Worm (Caenorhabditis elegans) whole organism, L2 larva: ENCODE measurements around the gene myo-2.

Source experiments
- C34F6.9 ChIP-seq: fragments of 150-350 bp; optimal IDR thresholded peaks from 2 replicates; lab custom pipeline; 2014; ENCODE audit warnings: missing biosample characterization, missing genetic modification characterization
- F13H6.1 ChIP-seq: sonication (generic microtip); optimal IDR thresholded peaks from 2 replicates; lab custom pipeline; 2016; ENCODE audit warnings: missing genetic modification characterization, missing compliant biosample characterization
- Y55F3AM.14 ChIP-seq: fragments of 200-800 bp; sonication (Bioruptor generic); optimal IDR thresholded peaks from 2 replicates; lab custom pipeline; 2018; ENCODE audit warnings: mild to moderate bottlenecking, missing genetic modification characterization, missing compliant biosample characterization
- ZK546.5 ChIP-seq: sonication (generic microtip); optimal IDR thresholded peaks from 2 replicates; lab custom pipeline; 2017; ENCODE audit warnings: missing biosample characterization, missing genetic modification characterization
- alr-1 ChIP-seq: fragments of 150-350 bp; optimal IDR thresholded peaks from 2 replicates; lab custom pipeline; 2014; ENCODE audit warnings: missing biosample characterization, missing genetic modification characterization
- aly-2 ChIP-seq: fragments of 150-350 bp; optimal IDR thresholded peaks from 2 replicates; lab custom pipeline; 2014; ENCODE audit warnings: missing biosample characterization, missing genetic modification characterization
- ama-1 ChIP-seq: fragments of 150-350 bp; optimal IDR thresholded peaks from 2 replicates; lab custom pipeline; 2018; ENCODE audit warnings: inconsistent platforms
- blmp-1 ChIP-seq: sonication (generic microtip); optimal IDR thresholded peaks from 2 replicates; lab custom pipeline; 2017; ENCODE audit warnings: missing genetic modification characterization, mild to moderate bottlenecking, missing compliant biosample characterization, antibody characterized with exemption, moderate library complexity; ENCODE audit not compliant: insufficient read depth
- ceh-82 ChIP-seq: fragments of 150-350 bp; optimal IDR thresholded peaks from 2 replicates; lab custom pipeline; 2014; ENCODE audit warnings: missing biosample characterization, missing genetic modification characterization
- crh-2 ChIP-seq: sonication (generic microtip); optimal IDR thresholded peaks from 2 replicates; lab custom pipeline; 2017; ENCODE audit warnings: missing biosample characterization, missing genetic modification characterization
- dmd-4 ChIP-seq: sonication (generic microtip); optimal IDR thresholded peaks from 2 replicates; lab custom pipeline; 2017; ENCODE audit warnings: missing biosample characterization, missing genetic modification characterization
- egl-27 ChIP-seq: sonication (generic microtip); optimal IDR thresholded peaks from 3 replicates; lab custom pipeline; 2017; ENCODE audit warnings: missing biosample characterization, missing genetic modification reagents, missing genetic modification characterization
- elt-1 ChIP-seq: fragments of 150-350 bp; optimal IDR thresholded peaks from 2 replicates; lab custom pipeline; 2014; ENCODE audit warnings: missing biosample characterization, missing genetic modification characterization
- elt-3 ChIP-seq: sonication (generic microtip); optimal IDR thresholded peaks from 2 replicates; lab custom pipeline; 2017; ENCODE audit warnings: missing biosample characterization, missing genetic modification characterization
- fos-1 ChIP-seq: fragments of 150-350 bp; optimal IDR thresholded peaks from 2 replicates; lab custom pipeline; 2014; ENCODE audit warnings: missing biosample characterization, missing genetic modification characterization
- gmeb-1 ChIP-seq: fragments of 150-350 bp; optimal IDR thresholded peaks from 2 replicates; lab custom pipeline; 2014; ENCODE audit warnings: missing biosample characterization, missing genetic modification characterization
- lin-11 ChIP-seq: fragments of 150-350 bp; sonication (generic microtip); optimal IDR thresholded peaks from 2 replicates; lab custom pipeline; 2014; ENCODE audit warnings: missing biosample characterization, missing genetic modification characterization, inconsistent platforms, mixed read lengths
- lin-13 ChIP-seq: fragments of 150-350 bp; optimal IDR thresholded peaks from 2 replicates; lab custom pipeline; 2014; ENCODE audit warnings: missing biosample characterization, missing genetic modification reagents, missing genetic modification characterization
- lin-39 ChIP-seq: fragments of 150-350 bp; optimal IDR thresholded peaks from 2 replicates; lab custom pipeline; 2014; ENCODE audit warnings: missing biosample characterization, missing genetic modification reagents, missing genetic modification characterization
- lsy-2 ChIP-seq, 2 experiments: fragments of 150-350 bp in 1 of 2; sonication (generic microtip) in 1 of 2; optimal IDR thresholded peaks; 2 replicates each; lab custom pipeline; 2014 to 2017; ENCODE audit warnings: missing biosample characterization in 2 of 2, missing genetic modification characterization in 2 of 2
- mab-5 ChIP-seq: fragments of 150-350 bp; optimal IDR thresholded peaks from 2 replicates; lab custom pipeline; 2014; ENCODE audit warnings: missing biosample characterization, missing genetic modification characterization
- mbf-1 ChIP-seq: sonication (generic microtip); optimal IDR thresholded peaks from 2 replicates; lab custom pipeline; 2017; ENCODE audit warnings: missing biosample characterization, missing genetic modification characterization
- mdl-1 ChIP-seq, 2 experiments: fragments of 150-350 bp in 1 of 2; sonication (generic microtip) in 1 of 2; optimal IDR thresholded peaks; 2 replicates each; lab custom pipeline; 2017; ENCODE audit warnings: missing biosample characterization in 2 of 2, missing genetic modification characterization in 2 of 2
- nhr-10 ChIP-seq: sonication (generic microtip); optimal IDR thresholded peaks from 2 replicates; lab custom pipeline; 2017; ENCODE audit warnings: missing biosample characterization, missing genetic modification characterization
- nhr-12 ChIP-seq: fragments of 150-350 bp; optimal IDR thresholded peaks from 2 replicates; lab custom pipeline; 2014; ENCODE audit warnings: missing biosample characterization, missing genetic modification characterization
- nhr-129 ChIP-seq: fragments of 150-350 bp; optimal IDR thresholded peaks from 2 replicates; lab custom pipeline; 2014; ENCODE audit warnings: missing biosample characterization, missing genetic modification characterization
- nhr-21 ChIP-seq: fragments of 150-350 bp; optimal IDR thresholded peaks from 2 replicates; lab custom pipeline; 2014; ENCODE audit warnings: missing biosample characterization, missing genetic modification characterization
- nhr-237 ChIP-seq: fragments of 150-350 bp; optimal IDR thresholded peaks from 2 replicates; lab custom pipeline; 2014; ENCODE audit warnings: missing biosample characterization, missing genetic modification characterization
- nhr-25 ChIP-seq: fragments of 150-350 bp; sonication (generic microtip); optimal IDR thresholded peaks from 3 replicates; lab custom pipeline; 2014; ENCODE audit warnings: missing biosample characterization, missing genetic modification characterization
- nhr-6 ChIP-seq: fragments of 150-350 bp; optimal IDR thresholded peaks from 2 replicates; lab custom pipeline; 2014; ENCODE audit warnings: missing biosample characterization, missing genetic modification characterization
- nhr-77 ChIP-seq: fragments of 150-350 bp; optimal IDR thresholded peaks from 2 replicates; lab custom pipeline; 2014; ENCODE audit warnings: missing biosample characterization, missing genetic modification characterization
- peb-1 ChIP-seq: fragments of 150-350 bp; optimal IDR thresholded peaks from 2 replicates; lab custom pipeline; 2014; ENCODE audit warnings: missing biosample characterization, missing genetic modification characterization
- sem-4 ChIP-seq: fragments of 150-350 bp; optimal IDR thresholded peaks from 2 replicates; lab custom pipeline; 2014; ENCODE audit warnings: missing biosample characterization, missing genetic modification reagents, missing genetic modification characterization
- skn-1 ChIP-seq: sonication (generic microtip); optimal IDR thresholded peaks from 2 replicates; lab custom pipeline; 2017; ENCODE audit warnings: missing biosample characterization, missing genetic modification characterization
- sma-3 ChIP-seq: sonication (generic microtip); optimal IDR thresholded peaks from 2 replicates; lab custom pipeline; 2016; ENCODE audit warnings: missing genetic modification reagents, missing genetic modification characterization, missing compliant biosample characterization
- sma-9 ChIP-seq, 2 experiments: fragments of 150-350 bp in 1 of 2; sonication (generic microtip) in 1 of 2; optimal IDR thresholded peaks; 2 replicates each; lab custom pipeline; 2014 to 2016; ENCODE audit warnings: missing genetic modification characterization in 2 of 2, mild to moderate bottlenecking in 1 of 2, missing biosample characterization in 1 of 2, missing compliant biosample characterization in 1 of 2, missing genetic modification reagents in 1 of 2, moderate library complexity in 1 of 2
- unc-62 ChIP-seq: fragments of 150-350 bp; optimal IDR thresholded peaks from 2 replicates; lab custom pipeline; 2014; ENCODE audit warnings: missing biosample characterization, missing genetic modification reagents, missing genetic modification characterization
- ztf-4 ChIP-seq: fragments of 150-350 bp; optimal IDR thresholded peaks from 2 replicates; lab custom pipeline; 2014; ENCODE audit warnings: missing biosample characterization, missing genetic modification characterization

The myo-2 gene

ce11 chrX:12500777-12501176 lies 32.9 kb downstream of the myo-2 start (continued):
- TF ChIP-seq sem-4, result peak; percentile 29
- TF ChIP-seq mab-5 (tag; lab: Kevin White, UChicago), result no peak
- TF ChIP-seq nhr-237, result no peak
- TF ChIP-seq crh-2 (tag; lab: Kevin White, UChicago), result peak; percentile 94
- TF ChIP-seq peb-1 (tag; lab: Kevin White, UChicago), result no peak

ce11 chrX:12503288-12503803 lies 35.5 kb downstream of the myo-2 start, which contains the start of gene sdz-19:
Gene sdz-19, minus strand, starts transcription at chrX:12503338.
- TF ChIP-seq alr-1 (tag; lab: Kevin White, UChicago), result no peak
- no peak for TF ChIP-seq nhr-25 (tag; lab: Kevin White, UChicago)
- no peak for TF ChIP-seq nhr-77
- no peak for TF ChIP-seq skn-1 (tag; lab: Kevin White, UChicago)
- no peak for TF ChIP-seq nhr-12 (tag; lab: Kevin White, UChicago)
- TF ChIP-seq elt-1 (tag; lab: Kevin White, UChicago), result no peak
- no peak for TF ChIP-seq F13H6.1 (tag; lab: Kevin White, UChicago)
- TF ChIP-seq lin-39 (tag; lab: Kevin White, UChicago), result no peak
- no peak for TF ChIP-seq C34F6.9
- TF ChIP-seq mbf-1, result no peak
- TF ChIP-seq ZK546.5 (tag; lab: Kevin White, UChicago), result no peak
- TF ChIP-seq peb-1 (tag; lab: Kevin White, UChicago), result no peak
- TF ChIP-seq ceh-82 (tag; lab: Kevin White, UChicago), result no peak
- TF ChIP-seq crh-2 (tag; lab: Kevin White, UChicago), result no peak

ce11 chrX:12509334-12509944 lies 41.6 kb downstream of the myo-2 start:
- TF ChIP-seq elt-3 (tag; lab: Kevin White, UChicago) (no peak), skn-1 (tag; lab: Kevin White, UChicago) (no peak), nhr-25 (tag; lab: Kevin White, UChicago) (peak; percentile 57), ztf-4 (tag; lab: Kevin White, UChicago) (peak; percentile 16), ama-1 (lab: Kevin White, UChicago) (peak; percentile 39), elt-1 (tag; lab: Kevin White, UChicago) (no peak), nhr-10 (tag; lab: Kevin White, UChicago) (no peak), lsy-2 (tag; optimal IDR thresholded peaks at IDR 0.05; lab: Kevin White, UChicago) (peak in 1 of 2 experiments; percentile 69), crh-2 (tag; lab: Kevin White, UChicago) (peak; percentile 88), mbf-1 (no peak), sma-3 (GFP tag; lab: Kevin White, UChicago) (peak; percentile 83), nhr-129 (tag; lab: Kevin White, UChicago) (peak; percentile 90), sma-9 (GFP tag; optimal IDR thresholded peaks at IDR 0.05; lab: Kevin White, UChicago) (peak; percentile 96), sma-9 (tag; optimal IDR thresholded peaks at IDR 0.05; lab: Kevin White, UChicago) (no peak), nhr-21 (tag; lab: Kevin White, UChicago) (peak; percentile 71), alr-1 (tag; lab: Kevin White, UChicago) (no peak), unc-62 (no peak), mdl-1 (tag; optimal IDR thresholded peaks at IDR 0.05; lab: Kevin White, UChicago) (peak in 1 of 2 experiments; percentile 24), dmd-4 (tag; lab: Kevin White, UChicago) (no peak), ceh-82 (tag; lab: Kevin White, UChicago) (no peak), aly-2 (tag; lab: Kevin White, UChicago) (no peak), Y55F3AM.14 (GFP tag; lab: Kevin White, UChicago) (peak; percentile 31), sem-4 (peak; percentile 62), nhr-12 (tag; lab: Kevin White, UChicago) (no peak), gmeb-1 (tag; lab: Kevin White, UChicago) (peak; percentile 38), nhr-237 (no peak), egl-27 (tag; lab: Kevin White, UChicago) (peak; percentile 48), C34F6.9 (peak; percentile 56), blmp-1 (tag; lab: Kevin White, UChicago) (peak; percentile 44), fos-1 (tag; lab: Kevin White, UChicago) (peak; percentile 89), lin-11 (tag; lab: Kevin White, UChicago) (no peak), lin-13 (peak; percentile 47), nhr-6 (tag; lab: Kevin White, UChicago) (peak; percentile 47), F13H6.1 (tag; lab: Kevin White, UChicago) (peak; percentile 89), mab-5 (tag; lab: Kevin White, UChicago) (peak; percentile 64)
